Worm (Caenorhabditis elegans): ENCODE measurements around the gene upb-1.

DNA sequence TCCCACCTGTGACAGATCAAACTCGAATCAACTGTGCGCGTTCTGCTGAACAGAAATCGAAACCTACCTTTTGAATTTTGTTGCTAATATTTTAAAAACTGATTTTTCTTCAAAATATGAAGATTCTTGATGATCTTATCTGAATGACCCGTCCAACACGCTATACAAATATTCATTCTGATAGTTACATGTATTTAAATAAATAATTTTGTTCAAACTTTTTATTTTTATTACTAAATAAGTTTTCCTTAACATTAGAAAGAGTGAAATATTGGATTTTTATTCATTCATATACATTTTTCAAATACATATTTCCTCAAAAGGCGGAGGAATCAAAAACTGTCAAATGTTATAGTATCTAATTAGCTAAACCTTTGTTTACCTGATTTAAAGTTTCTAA, 21.9 kb downstream of the upb-1 start, which contains the start of gene F13H8.8:
- TF ChIP-seq lin-39 (tag; optimal IDR thresholded peaks at IDR 0.05) (no peak), jun-1 (tag; optimal IDR thresholded peaks at IDR 0.05) (no peak), nhr-77 (tag; optimal IDR thresholded peaks at IDR 0.05) (no peak), nhr-85 (tag) (no peak), unc-62 (GFP tag; optimal IDR thresholded peaks at IDR 0.05) (no peak), snpc-4 (tag; optimal IDR thresholded peaks at IDR 0.05) (no peak), blmp-1 (tag; optimal IDR thresholded peaks at IDR 0.05) (no peak)
